Fruit fly (Drosophila melanogaster) whole organism, embryonic: ENCODE measurements around the gene Fie.

Source experiments
- CG10209 ChIP-seq: fragments of 200-800 bp; sonication (Bioruptor generic); optimal IDR thresholded peaks from 3 replicates; lab custom pipeline; 2017; ENCODE audit warnings: missing biosample characterization, mild to moderate bottlenecking, missing genetic modification characterization, missing genetic modification reagents
- CG10431 ChIP-seq: fragments of 200-800 bp; sonication (Bioruptor generic); optimal IDR thresholded peaks from 3 replicates; lab custom pipeline; 2018; ENCODE audit warnings: missing biosample characterization, mild to moderate bottlenecking, missing genetic modification characterization
- CG10462 ChIP-seq: fragments of 200-800 bp; sonication (Bioruptor generic); optimal IDR thresholded peaks from 2 replicates; lab custom pipeline; 2016; ENCODE audit warnings: missing biosample characterization, missing genetic modification characterization
- CG11560 ChIP-seq: fragments of 200-800 bp; sonication (Bioruptor generic); IDR thresholded peaks from 3 replicates; pipeline ENCODE4 v1.3.6; 2022; ENCODE audit warnings: missing biosample characterization, missing genetic modification characterization
- CG12155 ChIP-seq: fragments of 200-800 bp; sonication (Bioruptor generic); optimal IDR thresholded peaks from 3 replicates; lab custom pipeline; 2016; ENCODE audit warnings: missing biosample characterization, missing genetic modification characterization
- CG14860 ChIP-seq: fragments of 200-800 bp; sonication (Bioruptor generic); IDR thresholded peaks from 3 replicates; pipeline ENCODE4 v1.3.6; 2022; ENCODE audit warnings: missing biosample characterization, missing genetic modification characterization; ENCODE audit not compliant: partially characterized antibody
- CG15073 ChIP-seq: fragments of 200-800 bp; sonication (Bioruptor generic); optimal IDR thresholded peaks from 2 replicates; lab custom pipeline; 2016; ENCODE audit warnings: missing biosample characterization, missing genetic modification characterization
- CG15696 ChIP-seq: fragments of 200-800 bp; sonication (Bioruptor generic); optimal IDR thresholded peaks from 2 replicates; lab custom pipeline; 2019; ENCODE audit warnings: missing biosample characterization, mild to moderate bottlenecking, missing genetic modification characterization, moderate library complexity
- CG1832 ChIP-seq: fragments of 200-800 bp; sonication (Bioruptor generic); optimal IDR thresholded peaks from 2 replicates; lab custom pipeline; 2017; ENCODE audit warnings: missing biosample characterization, mild to moderate bottlenecking, missing genetic modification characterization, inconsistent platforms
- CG3065 ChIP-seq: fragments of 200-800 bp; sonication (Bioruptor generic); optimal IDR thresholded peaks from 2 replicates; lab custom pipeline; 2016; ENCODE audit warnings: missing biosample characterization, missing genetic modification characterization
- CG3281 ChIP-seq: fragments of 200-800 bp; sonication (Bioruptor generic); optimal IDR thresholded peaks from 3 replicates; lab custom pipeline; 2017; ENCODE audit warnings: missing biosample characterization, mild to moderate bottlenecking, missing genetic modification characterization
- CG33557 ChIP-seq: fragments of 200-800 bp; sonication (Bioruptor generic); optimal IDR thresholded peaks from 2 replicates; lab custom pipeline; 2019; ENCODE audit warnings: missing biosample characterization, mild to moderate bottlenecking, missing genetic modification characterization, moderate library complexity
- CG4328 ChIP-seq: fragments of 200-800 bp; sonication (Bioruptor generic); optimal IDR thresholded peaks from 3 replicates; lab custom pipeline; 2017; ENCODE audit warnings: missing biosample characterization, missing genetic modification reagents, missing genetic modification characterization
- CG6813 ChIP-seq: fragments of 200-800 bp; sonication (Bioruptor generic); optimal IDR thresholded peaks from 2 replicates; lab custom pipeline; 2017; ENCODE audit warnings: missing biosample characterization, missing genetic modification characterization, mild to moderate bottlenecking, moderate library complexity, missing genetic modification reagents
- CG8924 ChIP-seq: fragments of 200-800 bp; optimal IDR thresholded peaks from 3 replicates; lab custom pipeline; 2019; ENCODE audit warnings: missing biosample characterization, mild to moderate bottlenecking, missing genetic modification characterization, moderate library complexity
- CG8944 ChIP-seq: fragments of 200-800 bp; sonication (Bioruptor generic); optimal IDR thresholded peaks from 3 replicates; lab custom pipeline; 2016; ENCODE audit warnings: missing biosample characterization, missing genetic modification characterization
- CkIIα-i1 ChIP-seq: fragments of 200-800 bp; sonication (Bioruptor generic); IDR thresholded peaks from 2 replicates; pipeline ENCODE4 v1.3.6; 2022; ENCODE audit warnings: missing biosample characterization, missing genetic modification characterization
- CrebB ChIP-seq: fragments of 200-800 bp; sonication (Bioruptor generic); optimal IDR thresholded peaks from 3 replicates; lab custom pipeline; 2018; ENCODE audit warnings: missing biosample characterization, mild to moderate bottlenecking, missing genetic modification characterization
- D19A ChIP-seq: fragments of 200-800 bp; optimal IDR thresholded peaks from 3 replicates; lab custom pipeline; 2019; ENCODE audit warnings: missing biosample characterization, mild to moderate bottlenecking, missing genetic modification characterization, moderate library complexity
- Dek ChIP-seq: fragments of 200-800 bp; sonication (Bioruptor generic); optimal IDR thresholded peaks from 3 replicates; lab custom pipeline; 2019; ENCODE audit warnings: missing biosample characterization, mild to moderate bottlenecking, missing genetic modification characterization, moderate library complexity
- Dip3 ChIP-seq: fragments of 200-800 bp; sonication (Bioruptor generic); optimal IDR thresholded peaks from 3 replicates; lab custom pipeline; 2016; ENCODE audit warnings: missing biosample characterization, missing genetic modification characterization
- Dll ChIP-seq: fragments of 200-800 bp; sonication (Bioruptor generic); IDR thresholded peaks from 4 replicates; pipeline ENCODE4 v1.3.6; 2022; ENCODE audit warnings: missing biosample characterization, missing genetic modification characterization; ENCODE audit not compliant: partially characterized antibody
- HLH3B ChIP-seq: fragments of 200-800 bp; sonication (Bioruptor generic); IDR thresholded peaks from 2 replicates; pipeline ENCODE4 v1.3.6; 2022; ENCODE audit warnings: missing biosample characterization, missing genetic modification characterization
- HLH4C ChIP-seq: fragments of 200-800 bp; sonication (Bioruptor generic); IDR thresholded peaks from 3 replicates; pipeline ENCODE4 v1.3.6; 2022; ENCODE audit warnings: missing biosample characterization, missing genetic modification characterization; ENCODE audit not compliant: partially characterized antibody
- Lpt ChIP-seq: fragments of >200 bp; optimal IDR thresholded peaks from 2 replicates; lab custom pipeline; 2018; ENCODE audit warnings: missing biosample characterization, missing genetic modification characterization
- NFAT ChIP-seq: fragments of 200-800 bp; sonication (Bioruptor generic); IDR thresholded peaks from 2 replicates; pipeline ENCODE4 v1.3.6; 2022; ENCODE audit warnings: missing biosample characterization, missing genetic modification characterization
- Oli ChIP-seq: fragments of 200-800 bp; sonication (Bioruptor generic); optimal IDR thresholded peaks from 2 replicates; lab custom pipeline; 2018; ENCODE audit warnings: missing biosample characterization, mild to moderate bottlenecking, missing genetic modification characterization, moderate library complexity
- Poxn ChIP-seq: fragments of 200-800 bp; sonication (Bioruptor generic); IDR thresholded peaks from 2 replicates; pipeline ENCODE4 v1.3.6; 2022; ENCODE audit warnings: missing biosample characterization, missing genetic modification characterization
- Rfx ChIP-seq: fragments of 200-800 bp; sonication (Bioruptor generic); IDR thresholded peaks from 2 replicates; pipeline ENCODE4 v1.3.6; 2022; ENCODE audit warnings: missing biosample characterization, missing genetic modification characterization
- Six4 ChIP-seq: fragments of 200-800 bp; sonication (Bioruptor generic); optimal IDR thresholded peaks from 2 replicates; lab custom pipeline; 2016; ENCODE audit warnings: missing biosample characterization, missing genetic modification characterization
- Stat92E ChIP-seq, 3 experiments: fragments of >200 bp in 2 of 3; fragments of 200-800 bp in 1 of 3; sonication (Bioruptor generic) in 1 of 3; optimal IDR thresholded peaks; 2 replicates each; lab custom pipeline; 2017 to 2019; ENCODE audit warnings: missing biosample characterization in 3 of 3, missing genetic modification characterization in 3 of 3, mild to moderate bottlenecking in 1 of 3, moderate library complexity in 1 of 3
- aop ChIP-seq: fragments of 200-800 bp; sonication (Bioruptor generic); IDR thresholded peaks from 2 replicates; pipeline ENCODE4 v1.3.6; 2022; ENCODE audit warnings: missing biosample characterization, missing genetic modification characterization
- az2 ChIP-seq: fragments of 200-800 bp; sonication (Bioruptor generic); optimal IDR thresholded peaks from 3 replicates; lab custom pipeline; 2016; ENCODE audit warnings: missing biosample characterization, missing genetic modification characterization
- da ChIP-seq: fragments of 200-800 bp; sonication (Bioruptor generic); optimal IDR thresholded peaks from 2 replicates; lab custom pipeline; 2016; ENCODE audit warnings: missing biosample characterization, missing genetic modification characterization
- dimm ChIP-seq: fragments of 200-800 bp; sonication (Bioruptor generic); IDR thresholded peaks from 2 replicates; pipeline ENCODE4 v1.3.6; 2022; ENCODE audit warnings: missing biosample characterization, missing genetic modification characterization
- dm ChIP-seq: fragments of 200-800 bp; sonication (Bioruptor generic); optimal IDR thresholded peaks from 3 replicates; lab custom pipeline; 2016; ENCODE audit warnings: missing biosample characterization, missing genetic modification characterization
- esg ChIP-seq: fragments of 200-800 bp; sonication (Bioruptor generic); conservative IDR thresholded peaks from 2 replicates; pipeline ENCODE4 v1.3.6; 2022; ENCODE audit warnings: missing biosample characterization, missing genetic modification characterization
- fd3F ChIP-seq: fragments of 200-800 bp; sonication (Bioruptor generic); optimal IDR thresholded peaks from 2 replicates; lab custom pipeline; 2018; ENCODE audit warnings: missing biosample characterization, mild to moderate bottlenecking, missing genetic modification characterization, moderate library complexity
- grn ChIP-seq: fragments of 200-800 bp; sonication (Bioruptor generic); optimal IDR thresholded peaks from 3 replicates; lab custom pipeline; 2017; ENCODE audit warnings: missing biosample characterization, missing genetic modification characterization
- gsb-n ChIP-seq: fragments of 200-800 bp; sonication (Bioruptor generic); optimal IDR thresholded peaks from 3 replicates; lab custom pipeline; 2018; ENCODE audit warnings: missing biosample characterization, mild to moderate bottlenecking, missing genetic modification characterization
- jumu ChIP-seq: fragments of 200-800 bp; sonication (Bioruptor generic); optimal IDR thresholded peaks from 3 replicates; lab custom pipeline; 2016; ENCODE audit warnings: missing biosample characterization, missing genetic modification characterization
- pho ChIP-seq: fragments of 200-800 bp; sonication (Bioruptor generic); optimal IDR thresholded peaks from 2 replicates; lab custom pipeline; 2016; ENCODE audit warnings: missing biosample characterization, missing genetic modification characterization
- prd ChIP-seq, 3 experiments: fragments of >200 bp in 2 of 3; fragments of 200-800 bp in 1 of 3; sonication (Bioruptor generic) in 1 of 3; optimal IDR thresholded peaks in 2 of 3; IDR thresholded peaks in 1 of 3; 2 replicates in 2 of 3; 3 replicates in 1 of 3; pipeline versions ENCODE4 v1.3.6 to Lab custom; 2017 to 2022; ENCODE audit warnings: missing biosample characterization in 1 of 3, missing genetic modification characterization in 1 of 3
- sens-2 ChIP-seq: fragments of 200-800 bp; sonication (Bioruptor generic); IDR thresholded peaks from 2 replicates; pipeline ENCODE4 v1.3.6; 2022; ENCODE audit warnings: missing biosample characterization, missing genetic modification characterization
- seq ChIP-seq: fragments of 200-800 bp; sonication (Bioruptor generic); IDR thresholded peaks from 2 replicates; pipeline ENCODE4 v1.3.6; 2022; ENCODE audit warnings: missing biosample characterization, missing genetic modification characterization
- tna ChIP-seq: fragments of 200-800 bp; sonication (Bioruptor generic); IDR thresholded peaks from 2 replicates; pipeline ENCODE4 v1.3.6; 2022; ENCODE audit warnings: missing biosample characterization, missing genetic modification characterization; ENCODE audit not compliant: partially characterized antibody
- trh ChIP-seq: fragments of 200-800 bp; sonication (Bioruptor generic); optimal IDR thresholded peaks from 2 replicates; lab custom pipeline; 2016; ENCODE audit warnings: missing biosample characterization, missing genetic modification characterization
- z ChIP-seq: fragments of 200-800 bp; sonication (Bioruptor generic); IDR thresholded peaks from 3 replicates; pipeline ENCODE4 v1.3.6; 2022; ENCODE audit warnings: missing biosample characterization, missing genetic modification characterization

Gene Fie

DNA sequence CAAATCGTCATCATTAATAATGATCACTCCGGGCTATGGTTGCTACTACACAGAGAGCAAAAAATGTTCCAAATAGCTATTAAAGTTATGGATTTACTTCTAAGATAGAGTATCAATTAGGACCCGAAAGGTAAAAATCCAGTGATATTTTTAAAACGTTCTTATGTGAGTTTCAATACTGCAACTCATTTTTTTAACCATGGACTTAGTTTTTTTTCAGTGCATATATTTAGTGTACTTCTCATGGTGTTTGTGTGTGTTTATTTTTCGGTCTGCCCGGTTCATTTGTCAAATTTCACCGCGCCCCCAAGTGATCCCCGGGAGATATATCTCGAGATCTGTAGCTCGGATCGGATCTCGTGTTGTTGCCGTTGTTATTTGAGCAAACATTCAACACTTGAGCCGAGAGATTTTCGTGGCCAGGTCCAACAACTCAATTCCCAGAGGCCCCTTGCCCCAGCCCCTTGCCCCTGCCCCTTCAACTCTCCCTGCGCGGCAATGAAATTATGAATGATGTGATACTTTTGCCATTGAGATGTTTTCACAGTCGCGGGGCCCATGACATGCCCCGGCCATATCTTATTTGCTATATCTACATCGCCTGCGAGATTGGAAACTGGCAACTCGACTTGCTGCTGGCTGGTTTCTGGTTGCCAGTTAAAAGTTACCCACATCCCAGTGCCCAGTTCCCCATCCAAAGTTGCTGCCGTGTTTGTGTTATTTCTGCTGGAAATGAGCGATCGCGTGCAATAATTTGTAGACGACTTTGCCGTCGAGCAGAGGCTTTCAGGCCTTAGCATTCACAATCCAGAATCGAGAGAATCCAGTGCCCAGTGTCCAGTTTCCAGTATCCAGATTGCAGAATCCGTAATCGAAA lies 29.6 kb upstream of the Fie start (continued):
- TF ChIP-seq sens-2 (GFP tag; lab: Robert Waterston, UW), result peak; percentile 71
- TF ChIP-seq trh (GFP tag; lab: Kevin White, UChicago), result peak; percentile 40
- TF ChIP-seq da, result peak; percentile 32
- TF ChIP-seq grn, result peak; percentile 81
- TF ChIP-seq Rfx (GFP tag; lab: Robert Waterston, UW), result 0 out of 2 replicates have a peak, but pooled peaks have one; percentile 15
- TF ChIP-seq CrebB (tag; lab: Kevin White, UChicago), result peak; percentile 30
- TF ChIP-seq Dll (GFP tag; lab: Robert Waterston, UW), result no peak
- no peak for TF ChIP-seq CG14860 (GFP tag; lab: Robert Waterston, UW)
- TF ChIP-seq D19A (tag; lab: Kevin White, UChicago), result peak; percentile 87
- TF ChIP-seq Dek (tag; lab: Kevin White, UChicago), result no peak
- peak; percentile 71 for TF ChIP-seq CG10209 (GFP tag; lab: Kevin White, UChicago)
- TF ChIP-seq tna (GFP tag; lab: Robert Waterston, UW), result no peak
- no peak for TF ChIP-seq CG1832 (GFP tag; lab: Kevin White, UChicago)
- TF ChIP-seq fd3F (GFP tag; lab: Kevin White, UChicago), result no peak
- TF ChIP-seq CG15073 (GFP tag; lab: Kevin White, UChicago), result no peak
- no peak for TF ChIP-seq seq (GFP tag; lab: Robert Waterston, UW)
- no peak for TF ChIP-seq aop (GFP tag; lab: Robert Waterston, UW)
- TF ChIP-seq CkIIα-i1 (GFP tag; lab: Robert Waterston, UW), result no peak
- peak; percentile 75 for TF ChIP-seq z (GFP tag; lab: Robert Waterston, UW)
- peak; percentile 79 for TF ChIP-seq CG33557
- TF ChIP-seq Stat92E (GFP tag; optimal IDR thresholded peaks at IDR 0.05; lab: Kevin White, UChicago), result peak in 1 of 3 experiments; percentile 73
- TF ChIP-seq Lpt (GFP tag; lab: Kevin White, UChicago), result no peak
- TF ChIP-seq CG8924 (tag; lab: Kevin White, UChicago), result peak; percentile 83
- TF ChIP-seq jumu (GFP tag; lab: Kevin White, UChicago), result no peak
- TF ChIP-seq CG6813 (GFP tag; lab: Kevin White, UChicago), result peak; percentile 63
- TF ChIP-seq Oli, result peak; percentile 78
- TF ChIP-seq CG4328, result no peak
- peak; percentile 54 for TF ChIP-seq dm (GFP tag; lab: Kevin White, UChicago)
- peak; percentile 58 for TF ChIP-seq CG8944 (GFP tag; lab: Kevin White, UChicago)
- no peak for TF ChIP-seq pho (GFP tag; lab: Kevin White, UChicago)
- peak; percentile 49 for TF ChIP-seq CG12155 (GFP tag; lab: Kevin White, UChicago)
- peak; percentile 58; the same call in 1 of the 2 replicates for TF ChIP-seq HLH3B (GFP tag; lab: Robert Waterston, UW)
- TF ChIP-seq Six4 (GFP tag; lab: Kevin White, UChicago), result peak; percentile 68
- TF ChIP-seq gsb-n, result peak; percentile 61
- TF ChIP-seq prd (optimal IDR thresholded peaks at IDR 0.05; lab: Kevin White, UChicago), result no peak
- peak; percentile 74; the same call in 2 of the 3 replicates for TF ChIP-seq prd (GFP tag; IDR thresholded peaks at IDR 0.05; lab: Robert Waterston, UW)
- TF ChIP-seq CG11560 (tag; lab: Robert Waterston, UW), result no peak
- TF ChIP-seq CG10431, result no peak
- TF ChIP-seq esg, result peak; percentile 55
- no peak for TF ChIP-seq Poxn (GFP tag; lab: Robert Waterston, UW)
- TF ChIP-seq CG3281 (GFP tag; lab: Kevin White, UChicago), result no peak
- peak; percentile 32 for TF ChIP-seq CG3065 (GFP tag; lab: Kevin White, UChicago)
- TF ChIP-seq CG15696, result peak; percentile 85
- no peak for TF ChIP-seq NFAT (GFP tag; lab: Robert Waterston, UW)
- TF ChIP-seq CG10462 (GFP tag; lab: Kevin White, UChicago), result peak; percentile 63
- no peak for TF ChIP-seq Dip3
- no peak for TF ChIP-seq dimm (GFP tag; lab: Robert Waterston, UW)
- no peak for TF ChIP-seq HLH4C
- peak; percentile 76 for TF ChIP-seq az2
